Worm (Caenorhabditis elegans) whole organism, midembryonic: Measurements from ENCODE around the gene cld-9.

Experiments used
- T22C8.4 ChIP-seq: fragments of 200-800 bp; sonication (Bioruptor generic); IDR thresholded peaks from 2 replicates; pipeline ENCODE4 v1.3.6; 2022; ENCODE audit warnings: missing genetic modification characterization, missing compliant biosample characterization
- cog-1 ChIP-seq: sonication (generic microtip); optimal IDR thresholded peaks from 2 replicates; lab custom pipeline; 2016; ENCODE audit warnings: missing genetic modification characterization, missing compliant biosample characterization
- flt-1 ChIP-seq: fragments of 200-800 bp; sonication (Bioruptor generic); IDR thresholded peaks from 2 replicates; pipeline ENCODE4 v1.3.6; 2022; ENCODE audit warnings: missing genetic modification characterization, missing compliant biosample characterization
- med-1 ChIP-seq: sonication (generic microtip); optimal IDR thresholded peaks from 2 replicates; lab custom pipeline; 2017; ENCODE audit warnings: missing genetic modification characterization, mild to moderate bottlenecking, missing compliant biosample characterization, antibody characterized with exemption, missing genetic modification reagents; ENCODE audit not compliant: insufficient read depth
- ref-1 ChIP-seq: fragments of 200-800 bp; sonication (Bioruptor generic); conservative IDR thresholded peaks from 2 replicates; pipeline ENCODE4 v1.3.6; 2022; ENCODE audit warnings: missing genetic modification reagents, missing genetic modification characterization, missing compliant biosample characterization
- tab-1 ChIP-seq: fragments of 200-800 bp; sonication (Bioruptor generic); IDR thresholded peaks from 2 replicates; pipeline ENCODE4 v1.3.6; 2022; ENCODE audit warnings: missing genetic modification characterization, missing compliant biosample characterization
- ztf-23 ChIP-seq: fragments of 200-800 bp; sonication (Bioruptor generic); IDR thresholded peaks from 2 replicates; pipeline ENCODE4 v1.3.6; 2022; ENCODE audit warnings: missing genetic modification reagents, missing genetic modification characterization, missing compliant biosample characterization
- ztf-29 ChIP-seq: fragments of 200-800 bp; sonication (Bioruptor generic); IDR thresholded peaks from 2 replicates; pipeline ENCODE4 v1.3.6; 2022; ENCODE audit warnings: missing genetic modification reagents, missing genetic modification characterization, missing compliant biosample characterization

ce11 chrV:13736147-13736546 is 15.5 kb downstream of the cld-9 start, which contains the start of gene F35E12.6:
- TF ChIP-seq flt-1 (GFP tag; lab: Robert Waterston, UW): no peak
- TF ChIP-seq T22C8.4: no peak
- no peak for TF ChIP-seq ztf-23 (GFP tag; lab: Robert Waterston, UW)
- TF ChIP-seq ztf-29: no peak
- TF ChIP-seq tab-1 (GFP tag; lab: Robert Waterston, UW): no peak
- TF ChIP-seq ref-1 (GFP tag; lab: Robert Waterston, UW): no peak
- no peak for TF ChIP-seq med-1 (GFP tag; lab: Kevin White, UChicago)
- TF ChIP-seq cog-1: no peak
